Fruit fly (Drosophila melanogaster) whole organism, embryonic: ENCODE measurements around the gene CG16984.

ENCODE experiments used
- ATbp ChIP-seq: fragments of 200-800 bp; sonication (Bioruptor generic); optimal IDR thresholded peaks from 2 replicates; lab custom pipeline; 2017; ENCODE audit warnings: missing biosample characterization, mild to moderate bottlenecking, missing genetic modification characterization, missing genetic modification reagents
- Adf1 ChIP-seq: fragments of 200-800 bp; sonication (Bioruptor generic); IDR thresholded peaks from 2 replicates; pipeline ENCODE4 v1.3.6; 2022; ENCODE audit warnings: missing biosample characterization, missing genetic modification characterization
- Awh ChIP-seq: fragments of 200-800 bp; sonication (Bioruptor generic); IDR thresholded peaks from 2 replicates; pipeline ENCODE4, ENCODE4 v1.3.6; 2022; ENCODE audit warnings: missing biosample characterization, missing genetic modification characterization
- Blimp-1 ChIP-seq: fragments of 200-800 bp; sonication (Bioruptor generic); optimal IDR thresholded peaks from 3 replicates; lab custom pipeline; 2018; ENCODE audit warnings: missing biosample characterization, missing genetic modification characterization, mild to moderate bottlenecking, moderate library complexity, missing genetic modification reagents
- CG10979 ChIP-seq: fragments of 200-800 bp; sonication (Bioruptor generic); optimal IDR thresholded peaks from 2 replicates; lab custom pipeline; 2018; ENCODE audit warnings: missing biosample characterization, mild to moderate bottlenecking, missing genetic modification characterization, moderate library complexity
- CG13894 ChIP-seq: fragments of 200-800 bp; sonication (Bioruptor generic); optimal IDR thresholded peaks from 3 replicates; lab custom pipeline; 2018; ENCODE audit warnings: missing biosample characterization, mild to moderate bottlenecking, missing genetic modification characterization, moderate library complexity
- CG15601 ChIP-seq: fragments of 200-800 bp; sonication (Bioruptor generic); optimal IDR thresholded peaks from 3 replicates; lab custom pipeline; 2019; ENCODE audit warnings: missing biosample characterization, mild to moderate bottlenecking, missing genetic modification characterization, moderate library complexity
- CG17912 ChIP-seq: fragments of 200-800 bp; sonication (Bioruptor generic); optimal IDR thresholded peaks from 2 replicates; lab custom pipeline; 2018; ENCODE audit warnings: missing biosample characterization, mild to moderate bottlenecking, missing genetic modification characterization
- CG34224 ChIP-seq: fragments of 200-800 bp; sonication (Bioruptor generic); IDR thresholded peaks from 3 replicates; pipeline ENCODE4 v1.3.6; 2022; ENCODE audit warnings: missing biosample characterization, missing genetic modification characterization; ENCODE audit not compliant: partially characterized antibody
- CG7786 ChIP-seq: fragments of 200-800 bp; sonication (Bioruptor generic); optimal IDR thresholded peaks from 2 replicates; lab custom pipeline; 2016; ENCODE audit warnings: missing biosample characterization, missing genetic modification characterization
- CG7963 ChIP-seq: fragments of 200-800 bp; sonication (Bioruptor generic); IDR thresholded peaks from 3 replicates; pipeline ENCODE4 v1.3.6; 2022; ENCODE audit warnings: missing biosample characterization, missing genetic modification characterization; ENCODE audit not compliant: partially characterized antibody
- CG9609 ChIP-seq: fragments of 200-800 bp; sonication (Bioruptor generic); optimal IDR thresholded peaks from 3 replicates; lab custom pipeline; 2016; ENCODE audit warnings: missing biosample characterization, missing genetic modification characterization
- CTCF ChIP-seq: fragments of 200-800 bp; sonication (Bioruptor generic); optimal IDR thresholded peaks from 2 replicates; lab custom pipeline; 2017; ENCODE audit warnings: missing biosample characterization, mild to moderate bottlenecking, missing genetic modification characterization, moderate library complexity
- Fer1 ChIP-seq: fragments of 200-800 bp; sonication (Bioruptor generic); optimal IDR thresholded peaks from 2 replicates; lab custom pipeline; 2017; ENCODE audit warnings: missing biosample characterization, mild to moderate bottlenecking, missing genetic modification characterization
- Fer3 ChIP-seq: fragments of 200-800 bp; sonication (Bioruptor generic); optimal IDR thresholded peaks from 2 replicates; lab custom pipeline; 2018; ENCODE audit warnings: missing biosample characterization, mild to moderate bottlenecking, missing genetic modification characterization, moderate library complexity
- Gug ChIP-seq: fragments of 200-800 bp; sonication (Bioruptor generic); IDR thresholded peaks from 4 replicates; pipeline ENCODE4 v1.3.6; 2022; ENCODE audit warnings: missing biosample characterization, missing genetic modification characterization
- HmgD ChIP-seq: fragments of 200-800 bp; sonication (Bioruptor generic); optimal IDR thresholded peaks from 3 replicates; lab custom pipeline; 2016; ENCODE audit warnings: missing biosample characterization, missing genetic modification characterization
- Hr78 ChIP-seq, 2 experiments: fragments of 200-800 bp in 1 of 2; fragments of >200 bp in 1 of 2; sonication (Bioruptor generic) in 1 of 2; optimal IDR thresholded peaks; 2 replicates each; lab custom pipeline; 2017 to 2019; ENCODE audit warnings: missing biosample characterization in 2 of 2, missing genetic modification characterization in 2 of 2, mild to moderate bottlenecking in 1 of 2, moderate library complexity in 1 of 2
- Lpt ChIP-seq: fragments of >200 bp; optimal IDR thresholded peaks from 2 replicates; lab custom pipeline; 2018; ENCODE audit warnings: missing biosample characterization, missing genetic modification characterization
- Mad ChIP-seq: fragments of 200-800 bp; sonication (Bioruptor generic); optimal IDR thresholded peaks from 2 replicates; lab custom pipeline; 2016; ENCODE audit warnings: missing biosample characterization, missing genetic modification characterization
- Med ChIP-seq: fragments of 200-800 bp; sonication (Bioruptor generic); peaks from one replicate; lab custom pipeline; 2016; ENCODE audit warnings: missing biosample characterization, missing genetic modification characterization, mild to moderate bottlenecking, inconsistent platforms, moderate library complexity
- Pdp1 ChIP-seq, 2 experiments: fragments of 200-800 bp; sonication (Bioruptor generic); optimal IDR thresholded peaks; 3 replicates each; lab custom pipeline; 2016; ENCODE audit warnings: missing biosample characterization in 2 of 2, missing genetic modification characterization in 2 of 2, mild to moderate bottlenecking in 1 of 2, moderate library complexity in 1 of 2
- Sry-δ ChIP-seq: fragments of 200-800 bp; sonication (Bioruptor generic); optimal IDR thresholded peaks from 2 replicates; lab custom pipeline; 2016; ENCODE audit warnings: missing biosample characterization, missing genetic modification characterization
- Ssrp ChIP-seq: fragments of 200-800 bp; sonication (Bioruptor generic); optimal IDR thresholded peaks from 2 replicates; lab custom pipeline; 2018; ENCODE audit warnings: missing biosample characterization, mild to moderate bottlenecking, missing genetic modification characterization, moderate library complexity
- YL-1 ChIP-seq: fragments of 200-800 bp; sonication (Bioruptor generic); optimal IDR thresholded peaks from 3 replicates; lab custom pipeline; 2017; ENCODE audit warnings: missing biosample characterization, mild to moderate bottlenecking, missing genetic modification characterization
- ato ChIP-seq: fragments of 200-800 bp; sonication (Bioruptor generic); IDR thresholded peaks from 2 replicates; pipeline ENCODE4 v1.3.6; 2022; ENCODE audit warnings: missing biosample characterization, missing genetic modification characterization; ENCODE audit not compliant: partially characterized antibody
- bab2 ChIP-seq: fragments of 200-800 bp; sonication (Bioruptor generic); optimal IDR thresholded peaks from 2 replicates; lab custom pipeline; 2016; ENCODE audit warnings: missing biosample characterization, missing genetic modification characterization
- chif ChIP-seq, 2 experiments: fragments of 200-800 bp; sonication (Bioruptor generic); optimal IDR thresholded peaks; 3 replicates each; lab custom pipeline; 2016; ENCODE audit warnings: missing biosample characterization in 2 of 2, missing genetic modification characterization in 2 of 2
- ci ChIP-seq: fragments of 200-800 bp; sonication (Bioruptor generic); IDR thresholded peaks from 3 replicates; pipeline ENCODE4 v1.3.6; 2022; ENCODE audit warnings: missing biosample characterization, missing genetic modification characterization
- croc ChIP-seq: fragments of 200-800 bp; sonication (Bioruptor generic); conservative IDR thresholded peaks from 3 replicates; pipeline ENCODE4 v1.3.6; 2022; ENCODE audit warnings: missing biosample characterization, missing genetic modification characterization
- ewg ChIP-seq: fragments of 200-800 bp; sonication (Bioruptor generic); optimal IDR thresholded peaks from 3 replicates; lab custom pipeline; 2017; ENCODE audit warnings: mild to moderate bottlenecking, missing biosample characterization, missing genetic modification reagents, missing genetic modification characterization
- gce ChIP-seq: fragments of 200-800 bp; sonication (Bioruptor generic); IDR thresholded peaks from 3 replicates; pipeline ENCODE4 v1.3.6; 2022; ENCODE audit warnings: missing biosample characterization, missing genetic modification characterization
- h ChIP-seq: fragments of >200 bp; optimal IDR thresholded peaks from 2 replicates; lab custom pipeline; 2017
- jumu ChIP-seq: fragments of 200-800 bp; sonication (Bioruptor generic); optimal IDR thresholded peaks from 3 replicates; lab custom pipeline; 2016; ENCODE audit warnings: missing biosample characterization, missing genetic modification characterization
- kay ChIP-seq: fragments of 200-800 bp; sonication (Bioruptor generic); optimal IDR thresholded peaks from 2 replicates; lab custom pipeline; 2016; ENCODE audit warnings: missing biosample characterization, missing genetic modification characterization
- kni ChIP-seq: fragments of 200-800 bp; sonication (Bioruptor generic); optimal IDR thresholded peaks from 3 replicates; lab custom pipeline; 2017; ENCODE audit warnings: mild to moderate bottlenecking, missing biosample characterization, missing genetic modification reagents, missing genetic modification characterization
- lab ChIP-seq: fragments of 200-800 bp; sonication (Bioruptor generic); optimal IDR thresholded peaks from 3 replicates; lab custom pipeline; 2017; ENCODE audit warnings: missing biosample characterization, missing genetic modification characterization, mild to moderate bottlenecking, moderate library complexity, missing genetic modification reagents
- lbe ChIP-seq: fragments of 200-800 bp; sonication (Bioruptor generic); optimal IDR thresholded peaks from 2 replicates; lab custom pipeline; 2016; ENCODE audit warnings: missing biosample characterization, mild to moderate bottlenecking, missing genetic modification characterization
- mld ChIP-seq: fragments of 200-800 bp; sonication (Bioruptor generic); IDR thresholded peaks from 3 replicates; pipeline ENCODE4 v1.3.6; 2022; ENCODE audit warnings: missing biosample characterization, missing genetic modification characterization; ENCODE audit not compliant: partially characterized antibody
- oc ChIP-seq: fragments of 200-800 bp; sonication (Bioruptor generic); optimal IDR thresholded peaks from 2 replicates; lab custom pipeline; 2018; ENCODE audit warnings: missing biosample characterization, mild to moderate bottlenecking, missing genetic modification characterization, moderate library complexity
- schlank ChIP-seq: fragments of 200-800 bp; sonication (Bioruptor generic); optimal IDR thresholded peaks from 2 replicates; lab custom pipeline; 2018; ENCODE audit warnings: missing biosample characterization, mild to moderate bottlenecking, missing genetic modification characterization
- sens ChIP-seq: fragments of 200-800 bp; sonication (Bioruptor generic); peaks from one replicate; lab custom pipeline; 2016; ENCODE audit warnings: missing biosample characterization, missing genetic modification characterization
- seq ChIP-seq: fragments of 200-800 bp; sonication (Bioruptor generic); IDR thresholded peaks from 2 replicates; pipeline ENCODE4 v1.3.6; 2022; ENCODE audit warnings: missing biosample characterization, missing genetic modification characterization
- sna ChIP-seq: fragments of 200-800 bp; sonication (Bioruptor generic); IDR thresholded peaks from 2 replicates; pipeline ENCODE4 v1.3.6; 2022; ENCODE audit warnings: missing biosample characterization, missing genetic modification characterization; ENCODE audit not compliant: partially characterized antibody
- stwl ChIP-seq: fragments of 200-800 bp; sonication (Bioruptor generic); optimal IDR thresholded peaks from 3 replicates; lab custom pipeline; 2018; ENCODE audit warnings: missing biosample characterization, mild to moderate bottlenecking, missing genetic modification characterization, moderate library complexity
- tgo ChIP-seq: fragments of 200-800 bp; sonication (Bioruptor generic); IDR thresholded peaks from 3 replicates; pipeline ENCODE4 v1.3.6; 2022; ENCODE audit warnings: missing biosample characterization, missing genetic modification characterization
- tup ChIP-seq: fragments of 200-800 bp; sonication (Bioruptor generic); optimal IDR thresholded peaks from 2 replicates; lab custom pipeline; 2016; ENCODE audit warnings: missing biosample characterization, mild to moderate bottlenecking, missing genetic modification characterization, moderate library complexity
- unpg ChIP-seq: fragments of 200-800 bp; sonication (Bioruptor generic); optimal IDR thresholded peaks from 3 replicates; lab custom pipeline; 2018; ENCODE audit warnings: missing biosample characterization, mild to moderate bottlenecking, missing genetic modification characterization, moderate library complexity
- zen2 ChIP-seq: fragments of 200-800 bp; sonication (Bioruptor generic); IDR thresholded peaks from 3 replicates; pipeline ENCODE4 v1.3.6; 2022; ENCODE audit warnings: missing biosample characterization, missing genetic modification characterization; ENCODE audit not compliant: partially characterized antibody

Gene CG16984

dm6 chr3L:2595481-2595880, at the start of gene CG16984:
CG16984 (plus strand) TSS chr3L:2595781.
- no peak for TF ChIP-seq mld (GFP tag; lab: Robert Waterston, UW)
- no peak for TF ChIP-seq kay
- TF ChIP-seq, all 482 proteins: peak for 0

dm6 chr3L:2545913-2546312, 49.7 kb upstream of the CG16984 start:
- TF ChIP-seq tgo: no peak
- TF ChIP-seq Sry-δ (GFP tag; lab: Kevin White, UChicago): no peak
- TF ChIP-seq sna (GFP tag; lab: Robert Waterston, UW): no peak
- TF ChIP-seq sens (GFP tag; lab: Kevin White, UChicago): no peak
- TF ChIP-seq CG34224 (GFP tag; lab: Robert Waterston, UW): no peak
- no peak for TF ChIP-seq Gug (GFP tag; lab: Robert Waterston, UW)
- no peak for TF ChIP-seq CG17912 (GFP tag; lab: Kevin White, UChicago)
- TF ChIP-seq CTCF (GFP tag; lab: Kevin White, UChicago): no peak
- TF ChIP-seq unpg (GFP tag; lab: Kevin White, UChicago): no peak
- no peak for TF ChIP-seq CG15601 (tag; lab: Kevin White, UChicago)
- no peak for TF ChIP-seq lab (GFP tag; lab: Kevin White, UChicago)
- no peak for TF ChIP-seq chif (GFP tag; optimal IDR thresholded peaks at IDR 0.05; lab: Kevin White, UChicago)
- TF ChIP-seq Ssrp (tag; lab: Kevin White, UChicago): no peak
- TF ChIP-seq oc (tag; lab: Kevin White, UChicago): no peak
- TF ChIP-seq ci (GFP tag; lab: Robert Waterston, UW): peak; percentile 30; the same call in 1 of the 3 replicates
- peak in 1 of 2 experiments; percentile 50 for TF ChIP-seq Hr78 (GFP tag; optimal IDR thresholded peaks at IDR 0.05; lab: Kevin White, UChicago)
- TF ChIP-seq stwl (tag; lab: Kevin White, UChicago): no peak
- TF ChIP-seq Blimp-1 (GFP tag; lab: Kevin White, UChicago): peak; percentile 90
- TF ChIP-seq Awh (GFP tag; lab: Robert Waterston, UW): 0 out of 2 replicates have a peak, but pooled peaks have one; percentile 17
- no peak for TF ChIP-seq Mad (GFP tag; lab: Kevin White, UChicago)
- no peak for TF ChIP-seq CG7786 (GFP tag; lab: Kevin White, UChicago)
- peak; percentile 9 for TF ChIP-seq ATbp (GFP tag; lab: Kevin White, UChicago)
- no peak for TF ChIP-seq schlank (tag; lab: Kevin White, UChicago)
- no peak for TF ChIP-seq YL-1 (GFP tag; lab: Kevin White, UChicago)
- TF ChIP-seq seq: no peak
- TF ChIP-seq CG13894 (tag; lab: Kevin White, UChicago): no peak
- no peak for TF ChIP-seq CG7963 (GFP tag; lab: Robert Waterston, UW)

- TF ChIP-seq CG10979 (tag; lab: Kevin White, UChicago): peak; percentile 45
- TF ChIP-seq kni (GFP tag; lab: Kevin White, UChicago): no peak
- no peak for TF ChIP-seq croc (GFP tag; lab: Robert Waterston, UW)
- peak; percentile 39 for TF ChIP-seq Fer1
- no peak for TF ChIP-seq Fer3 (tag; lab: Kevin White, UChicago)
- TF ChIP-seq h (lab: Kevin White, UChicago): no peak
- TF ChIP-seq CG9609: no peak
- no peak for TF ChIP-seq lbe (GFP tag; lab: Kevin White, UChicago)
- no peak for TF ChIP-seq tup (GFP tag; lab: Kevin White, UChicago)
- peak in 1 of 2 experiments; percentile 10 for TF ChIP-seq Pdp1 (GFP tag; optimal IDR thresholded peaks at IDR 0.05; lab: Kevin White, UChicago)
- TF ChIP-seq HmgD (GFP tag; lab: Kevin White, UChicago): no peak
- TF ChIP-seq ewg (GFP tag; lab: Kevin White, UChicago): no peak
- TF ChIP-seq Adf1: no peak
- no peak for TF ChIP-seq gce (GFP tag; lab: Robert Waterston, UW)
- TF ChIP-seq Lpt: no peak
- TF ChIP-seq jumu: no peak
- peak; percentile 80 for TF ChIP-seq Med (GFP tag; lab: Kevin White, UChicago)
- no peak for TF ChIP-seq ato (GFP tag; lab: Robert Waterston, UW)
- TF ChIP-seq CTCF (GFP tag; lab: Kevin White, UChicago): no peak
- no peak for TF ChIP-seq bab2 (GFP tag; lab: Kevin White, UChicago)
- no peak for TF ChIP-seq zen2 (GFP tag; lab: Robert Waterston, UW)
Measured at dm6 chr3L:2548932-2549331, 46.6 kb upstream of the CG16984 start.
